Fruit fly (Drosophila melanogaster) whole organism, embryonic: ENCODE results near the gene Miox.

Source experiments
- CG10321 ChIP-seq: fragments of 200-800 bp; sonication (Bioruptor generic); IDR thresholded peaks from 2 replicates; pipeline ENCODE4 v1.3.6; 2022; ENCODE audit warnings: missing biosample characterization, missing genetic modification characterization
- CG11247 ChIP-seq: fragments of 200-800 bp; sonication (Bioruptor generic); IDR thresholded peaks from 2 replicates; pipeline ENCODE4 v1.3.6; 2022; ENCODE audit warnings: missing biosample characterization, missing genetic modification characterization
- CG11398 ChIP-seq: fragments of 200-800 bp; sonication (Bioruptor generic); optimal IDR thresholded peaks from 2 replicates; lab custom pipeline; 2016; ENCODE audit warnings: missing biosample characterization, missing genetic modification characterization
- CG12071 ChIP-seq: fragments of 200-800 bp; sonication (Bioruptor generic); optimal IDR thresholded peaks from 3 replicates; lab custom pipeline; 2018; ENCODE audit warnings: missing biosample characterization, mild to moderate bottlenecking, missing genetic modification characterization
- CG12155 ChIP-seq: fragments of 200-800 bp; sonication (Bioruptor generic); optimal IDR thresholded peaks from 3 replicates; lab custom pipeline; 2016; ENCODE audit warnings: missing biosample characterization, missing genetic modification characterization
- CG12744 ChIP-seq: fragments of 200-800 bp; sonication (Bioruptor generic); optimal IDR thresholded peaks from 2 replicates; lab custom pipeline; 2016; ENCODE audit warnings: missing biosample characterization, missing genetic modification characterization
- CG14965 ChIP-seq: fragments of 200-800 bp; sonication (Bioruptor generic); optimal IDR thresholded peaks from 2 replicates; lab custom pipeline; 2016; ENCODE audit warnings: missing biosample characterization, missing genetic modification characterization, borderline replicate concordance
- CG1603 ChIP-seq: fragments of 200-800 bp; sonication (Bioruptor generic); optimal IDR thresholded peaks from 2 replicates; lab custom pipeline; 2019; ENCODE audit warnings: missing biosample characterization, mild to moderate bottlenecking, missing genetic modification characterization, moderate library complexity
- CG1647 ChIP-seq: fragments of 200-800 bp; sonication (Bioruptor generic); optimal IDR thresholded peaks from 3 replicates; lab custom pipeline; 2016; ENCODE audit warnings: missing biosample characterization, missing genetic modification characterization
- CG16813 ChIP-seq: fragments of 200-800 bp; sonication (Bioruptor generic); IDR thresholded peaks from 3 replicates; pipeline ENCODE4 v1.3.6; 2022; ENCODE audit warnings: missing biosample characterization, missing genetic modification characterization; ENCODE audit not compliant: partially characterized antibody
- CG16815 ChIP-seq: fragments of 200-800 bp; sonication (Bioruptor generic); optimal IDR thresholded peaks from 3 replicates; lab custom pipeline; 2017; ENCODE audit warnings: missing biosample characterization, mild to moderate bottlenecking, missing genetic modification characterization
- CG17359 ChIP-seq: fragments of 200-800 bp; sonication (Bioruptor generic); optimal IDR thresholded peaks from 3 replicates; lab custom pipeline; 2018; ENCODE audit warnings: missing biosample characterization, mild to moderate bottlenecking, missing genetic modification characterization, moderate library complexity
- CG30403 ChIP-seq: fragments of 200-800 bp; sonication (Bioruptor generic); optimal IDR thresholded peaks from 3 replicates; lab custom pipeline; 2016; ENCODE audit warnings: missing biosample characterization, missing genetic modification characterization
- CG32532 ChIP-seq: fragments of 200-800 bp; sonication (Bioruptor generic); IDR thresholded peaks from 2 replicates; pipeline ENCODE4 v1.3.6; 2022; ENCODE audit warnings: missing biosample characterization, missing genetic modification characterization
- CG3281 ChIP-seq: fragments of 200-800 bp; sonication (Bioruptor generic); optimal IDR thresholded peaks from 3 replicates; lab custom pipeline; 2017; ENCODE audit warnings: missing biosample characterization, mild to moderate bottlenecking, missing genetic modification characterization
- CG34422 ChIP-seq: fragments of 200-800 bp; sonication (Bioruptor generic); IDR thresholded peaks from 3 replicates; pipeline ENCODE4 v1.3.6; 2022; ENCODE audit warnings: missing biosample characterization, missing genetic modification characterization
- CG42726 ChIP-seq: fragments of 200-800 bp; sonication (Bioruptor generic); IDR thresholded peaks from 2 replicates; pipeline ENCODE4 v1.3.6; 2022; ENCODE audit warnings: missing biosample characterization, missing genetic modification characterization; ENCODE audit not compliant: partially characterized antibody
- CG6175 ChIP-seq: fragments of 200-800 bp; sonication (Bioruptor generic); IDR thresholded peaks from 3 replicates; pipeline ENCODE4 v1.3.6; 2022; ENCODE audit warnings: missing biosample characterization, missing genetic modification characterization
- CG7839 ChIP-seq: fragments of 200-800 bp; sonication (Bioruptor generic); optimal IDR thresholded peaks from 3 replicates; lab custom pipeline; 2018; ENCODE audit warnings: missing biosample characterization, mild to moderate bottlenecking, missing genetic modification characterization, moderate library complexity
- CG8924 ChIP-seq: fragments of 200-800 bp; optimal IDR thresholded peaks from 3 replicates; lab custom pipeline; 2019; ENCODE audit warnings: missing biosample characterization, mild to moderate bottlenecking, missing genetic modification characterization, moderate library complexity
- CG9609 ChIP-seq: fragments of 200-800 bp; sonication (Bioruptor generic); optimal IDR thresholded peaks from 3 replicates; lab custom pipeline; 2016; ENCODE audit warnings: missing biosample characterization, missing genetic modification characterization
- Ets97D ChIP-seq: fragments of 200-800 bp; sonication (Bioruptor generic); optimal IDR thresholded peaks from 3 replicates; lab custom pipeline; 2016; ENCODE audit warnings: missing biosample characterization, missing genetic modification characterization
- HLH54F ChIP-seq: fragments of 200-800 bp; sonication (Bioruptor generic); optimal IDR thresholded peaks from 3 replicates; lab custom pipeline; 2016; ENCODE audit warnings: missing biosample characterization, missing genetic modification characterization
- Kr ChIP-seq: fragments of 200-800 bp; sonication (Bioruptor generic); optimal IDR thresholded peaks from 2 replicates; lab custom pipeline; 2017; ENCODE audit warnings: missing biosample characterization, mild to moderate bottlenecking, missing genetic modification characterization
- Max ChIP-seq: fragments of 200-800 bp; sonication (Bioruptor generic); optimal IDR thresholded peaks from 2 replicates; lab custom pipeline; 2016; ENCODE audit warnings: missing biosample characterization, mild to moderate bottlenecking, missing genetic modification characterization
- Xrp1 ChIP-seq: fragments of 200-800 bp; sonication (Bioruptor generic); IDR thresholded peaks from 2 replicates; pipeline ENCODE4 v1.3.6; 2022; ENCODE audit warnings: missing biosample characterization, missing genetic modification characterization
- YL-1 ChIP-seq: fragments of 200-800 bp; sonication (Bioruptor generic); optimal IDR thresholded peaks from 3 replicates; lab custom pipeline; 2017; ENCODE audit warnings: missing biosample characterization, mild to moderate bottlenecking, missing genetic modification characterization
- ap ChIP-seq: fragments of 200-800 bp; sonication (Bioruptor generic); IDR thresholded peaks from 2 replicates; pipeline ENCODE4 v1.3.6; 2022; ENCODE audit warnings: missing biosample characterization, missing genetic modification characterization
- caup ChIP-seq: fragments of 200-800 bp; sonication (Bioruptor generic); optimal IDR thresholded peaks from 3 replicates; lab custom pipeline; 2017; ENCODE audit warnings: missing biosample characterization, mild to moderate bottlenecking, missing genetic modification characterization, moderate library complexity; ENCODE audit not compliant: severe bottlenecking
- chm ChIP-seq: fragments of 200-800 bp; sonication (Bioruptor generic); IDR thresholded peaks from 2 replicates; pipeline ENCODE4 v1.3.6; 2022; ENCODE audit warnings: missing biosample characterization, missing genetic modification characterization
- ci ChIP-seq: fragments of 200-800 bp; sonication (Bioruptor generic); IDR thresholded peaks from 3 replicates; pipeline ENCODE4 v1.3.6; 2022; ENCODE audit warnings: missing biosample characterization, missing genetic modification characterization
- crp ChIP-seq, 2 experiments: fragments of 200-800 bp; sonication (Bioruptor generic); optimal IDR thresholded peaks; 2 replicates in 1 of 2; 3 replicates in 1 of 2; lab custom pipeline; 2017; ENCODE audit warnings: missing biosample characterization in 2 of 2, missing genetic modification characterization in 2 of 2, mild to moderate bottlenecking in 1 of 2, moderate library complexity in 1 of 2
- fd102C ChIP-seq: fragments of 200-800 bp; sonication (Bioruptor generic); optimal IDR thresholded peaks from 2 replicates; lab custom pipeline; 2018; ENCODE audit warnings: missing biosample characterization, mild to moderate bottlenecking, missing genetic modification characterization, moderate library complexity
- gro ChIP-seq: fragments of 200-800 bp; sonication (Bioruptor generic); optimal IDR thresholded peaks from 2 replicates; lab custom pipeline; 2016; ENCODE audit warnings: missing biosample characterization, missing genetic modification characterization
- gt ChIP-seq: fragments of 200-800 bp; sonication (Bioruptor generic); IDR thresholded peaks from 2 replicates; pipeline ENCODE4 v1.3.6; 2022; ENCODE audit warnings: missing biosample characterization, missing genetic modification characterization
- inv ChIP-seq: fragments of 200-800 bp; sonication (Bioruptor generic); IDR thresholded peaks from 2 replicates; pipeline ENCODE4 v1.3.6; 2022; ENCODE audit warnings: missing biosample characterization, missing genetic modification characterization; ENCODE audit not compliant: partially characterized antibody
- jumu ChIP-seq: fragments of 200-800 bp; sonication (Bioruptor generic); optimal IDR thresholded peaks from 3 replicates; lab custom pipeline; 2016; ENCODE audit warnings: missing biosample characterization, missing genetic modification characterization
- klu ChIP-seq: fragments of 200-800 bp; sonication (Bioruptor generic); IDR thresholded peaks from 2 replicates; pipeline ENCODE4 v1.3.6; 2022; ENCODE audit warnings: missing biosample characterization, missing genetic modification characterization
- knrl ChIP-seq: fragments of 200-800 bp; sonication (Bioruptor generic); IDR thresholded peaks from 3 replicates; pipeline ENCODE4 v1.3.6; 2022; ENCODE audit warnings: missing biosample characterization, missing genetic modification characterization; ENCODE audit not compliant: partially characterized antibody
- pb ChIP-seq: fragments of 200-800 bp; sonication (Bioruptor generic); optimal IDR thresholded peaks from 3 replicates; lab custom pipeline; 2016; ENCODE audit warnings: missing biosample characterization, missing genetic modification characterization
- pho ChIP-seq: fragments of 200-800 bp; sonication (Bioruptor generic); optimal IDR thresholded peaks from 2 replicates; lab custom pipeline; 2016; ENCODE audit warnings: missing biosample characterization, missing genetic modification characterization
- pita ChIP-seq: fragments of 200-800 bp; sonication (Bioruptor generic); optimal IDR thresholded peaks from 2 replicates; lab custom pipeline; 2017; ENCODE audit warnings: missing biosample characterization, mild to moderate bottlenecking, missing genetic modification characterization
- salm ChIP-seq: fragments of 200-800 bp; sonication (Bioruptor generic); optimal IDR thresholded peaks from 2 replicates; lab custom pipeline; 2018; ENCODE audit warnings: missing biosample characterization, mild to moderate bottlenecking, missing genetic modification characterization
- schlank ChIP-seq: fragments of 200-800 bp; sonication (Bioruptor generic); optimal IDR thresholded peaks from 2 replicates; lab custom pipeline; 2018; ENCODE audit warnings: missing biosample characterization, mild to moderate bottlenecking, missing genetic modification characterization
- seq ChIP-seq: fragments of 200-800 bp; sonication (Bioruptor generic); IDR thresholded peaks from 2 replicates; pipeline ENCODE4 v1.3.6; 2022; ENCODE audit warnings: missing biosample characterization, missing genetic modification characterization
- sim ChIP-seq: fragments of 200-800 bp; sonication (Bioruptor generic); IDR thresholded peaks from 2 replicates; pipeline ENCODE4 v1.3.6; 2022; ENCODE audit warnings: missing biosample characterization, missing genetic modification characterization
- vfl ChIP-seq: fragments of 200-800 bp; sonication (Bioruptor generic); optimal IDR thresholded peaks from 2 replicates; lab custom pipeline; 2016; ENCODE audit warnings: missing biosample characterization, missing genetic modification characterization
- zen2 ChIP-seq: fragments of 200-800 bp; sonication (Bioruptor generic); IDR thresholded peaks from 3 replicates; pipeline ENCODE4 v1.3.6; 2022; ENCODE audit warnings: missing biosample characterization, missing genetic modification characterization; ENCODE audit not compliant: partially characterized antibody

The Miox gene

DNA sequence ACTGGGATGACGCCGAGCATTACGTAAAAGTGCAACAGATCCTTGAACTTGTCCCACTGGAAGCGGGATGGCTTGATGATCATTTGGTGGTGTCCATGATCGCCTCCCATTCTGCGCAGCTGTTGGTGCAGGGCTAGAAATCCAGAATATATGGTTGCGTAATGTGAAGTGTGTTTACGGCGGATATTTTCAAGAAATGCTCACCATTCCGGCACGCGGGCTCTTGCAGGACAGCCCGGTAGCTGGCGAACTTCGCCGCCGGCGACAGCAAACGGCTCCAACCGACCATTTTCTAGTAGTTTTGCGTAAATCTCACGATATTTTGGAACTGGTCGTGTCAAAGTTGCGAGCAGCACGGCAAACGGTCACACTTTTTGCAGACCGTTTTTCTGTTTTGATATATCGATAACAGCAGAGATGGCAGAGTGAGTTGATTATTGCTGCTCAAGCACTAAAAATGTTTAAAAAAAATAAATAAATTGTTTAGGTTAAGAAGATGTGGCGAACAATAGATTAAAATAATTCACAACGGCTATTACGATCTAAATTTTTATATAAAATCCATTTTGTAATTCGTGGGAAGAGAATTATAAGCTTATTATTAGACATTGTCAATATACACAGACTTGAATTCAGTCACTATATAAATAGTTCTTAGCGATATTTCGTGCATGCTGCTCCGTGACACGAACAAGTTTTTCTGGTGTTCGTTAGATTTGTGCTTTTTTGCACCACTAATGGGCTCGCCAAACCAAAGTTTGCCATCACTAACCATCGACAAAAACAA lies 46.5 kb upstream of the Miox start, which contains the start of the genes ND-SGDH and RhoGAP68F (continued):
- TF ChIP-seq CG10321 (no peak), knrl (peak; percentile 99), CG42726 (peak; percentile 81), salm (tag; lab: Kevin White, UChicago) (no peak), Xrp1 (GFP tag; lab: Robert Waterston, UW) (peak; percentile 58; the same call in 1 of the 2 replicates), sim (GFP tag; lab: Robert Waterston, UW) (no peak), Max (peak; percentile 63), gro (GFP tag; lab: Kevin White, UChicago) (peak; percentile 34), CG12155 (GFP tag; lab: Kevin White, UChicago) (peak; percentile 84), CG1647 (GFP tag; lab: Kevin White, UChicago) (peak; percentile 45), caup (GFP tag; lab: Kevin White, UChicago) (peak; percentile 51), pho (peak; percentile 66), CG6175 (0 out of 3 replicates have a peak, but pooled peaks have one; percentile 52), fd102C (GFP tag; lab: Kevin White, UChicago) (no peak), seq (GFP tag; lab: Robert Waterston, UW) (0 out of 2 replicates have a peak, but pooled peaks have one; percentile 21), Ets97D (GFP tag; lab: Kevin White, UChicago) (peak; percentile 53), CG16813 (GFP tag; lab: Robert Waterston, UW) (peak; percentile 95), CG11247 (GFP tag; lab: Robert Waterston, UW) (peak; percentile 54), gt (GFP tag; lab: Robert Waterston, UW) (no peak), pita (no peak), CG17359 (tag; lab: Kevin White, UChicago) (peak; percentile 68), Kr (GFP tag; lab: Kevin White, UChicago) (no peak), CG7839 (tag; lab: Kevin White, UChicago) (peak; percentile 77), HLH54F (GFP tag; lab: Kevin White, UChicago) (peak; percentile 71), schlank (tag; lab: Kevin White, UChicago) (no peak), crp (GFP tag; optimal IDR thresholded peaks at IDR 0.05; lab: Kevin White, UChicago) (peak in 1 of 2 experiments; percentile 40), vfl (peak; percentile 70), inv (GFP tag; lab: Robert Waterston, UW) (peak; percentile 97), CG9609 (peak; percentile 57), CG3281 (peak; percentile 60), CG12071 (GFP tag; lab: Kevin White, UChicago) (no peak), CG11398 (peak; percentile 42), jumu (GFP tag; lab: Kevin White, UChicago) (peak; percentile 67), CG34422 (GFP tag; lab: Robert Waterston, UW) (peak; percentile 65; the same call in 1 of the 3 replicates), CG1603 (tag; lab: Kevin White, UChicago) (peak; percentile 18), chm (no peak), CG14965 (GFP tag; lab: Kevin White, UChicago) (no peak), CG8924 (tag; lab: Kevin White, UChicago) (peak; percentile 69), pb (peak; percentile 28), CG32532 (GFP tag; lab: Robert Waterston, UW) (0 out of 2 replicates have a peak, but pooled peaks have one; percentile 76), zen2 (peak; percentile 81), ci (GFP tag; lab: Robert Waterston, UW) (0 out of 3 replicates have a peak, but pooled peaks have one; percentile 41), ap (GFP tag; lab: Robert Waterston, UW) (no peak), CG16815 (peak; percentile 73), klu (GFP tag; lab: Robert Waterston, UW) (peak; percentile 71), CG12744 (GFP tag; lab: Kevin White, UChicago) (peak; percentile 20), YL-1 (GFP tag; lab: Kevin White, UChicago) (peak; percentile 3), CG30403 (GFP tag; lab: Kevin White, UChicago) (peak; percentile 90)
